Worm (Caenorhabditis elegans): ENCODE results near the gene Y41C4A.32.
A peak's percentile ranks its signal among the peaks of the same experiment; 100 is the strongest.

Y41C4A.32 gene

ce11 chrIII:11721405-11721804 is at the start of gene Y41C4A.32:
Gene Y41C4A.32 (plus strand): TSS chrIII:11721706.
- TF ChIP-seq hmbx-1 (tag; optimal IDR thresholded peaks at IDR 0.05) (no peak), aly-1 (tag; optimal IDR thresholded peaks at IDR 0.05) (no peak), pes-1 (GFP tag; IDR thresholded peaks at IDR 0.05) (no peak)

ce11 chrIII:11680514-11680913 is 41.0 kb upstream of the Y41C4A.32 start:
- no peak for TF ChIP-seq ama-1 (optimal IDR thresholded peaks at IDR 0.05)
- TF ChIP-seq ets-7 (tag; optimal IDR thresholded peaks at IDR 0.05), result no peak
- TF ChIP-seq ceh-13 (GFP tag; optimal IDR thresholded peaks at IDR 0.05), result no peak
- TF ChIP-seq ceh-36 (tag; optimal IDR thresholded peaks at IDR 0.05), result peak; percentile 46

ce11 chrIII:11681461-11682014 is 40.0 kb upstream of the Y41C4A.32 start:
- no peak for TF ChIP-seq flt-1 (GFP tag; IDR thresholded peaks at IDR 0.05)
- TF ChIP-seq ets-7 (tag; optimal IDR thresholded peaks at IDR 0.05), result no peak
- TF ChIP-seq ceh-36 (tag; optimal IDR thresholded peaks at IDR 0.05), result no peak

- TF ChIP-seq ets-7 (tag; optimal IDR thresholded peaks at IDR 0.05), result no peak
These were observed 38.5 kb upstream of the Y41C4A.32 start for ce11 chrIII:11683038-11683437.

- no peak for TF ChIP-seq tra-4 (tag; optimal IDR thresholded peaks at IDR 0.05)
These were observed 37.7 kb upstream of the Y41C4A.32 start for ce11 chrIII:11683790-11684189.

ce11 chrIII:11684770-11685169 is 36.7 kb upstream of the Y41C4A.32 start:
- TF ChIP-seq scrt-1 (GFP tag; IDR thresholded peaks at IDR 0.05) (no peak), tbx-11 (GFP tag; IDR thresholded peaks at IDR 0.05) (no peak), tra-4 (tag; optimal IDR thresholded peaks at IDR 0.05) (no peak), aly-1 (tag; optimal IDR thresholded peaks at IDR 0.05) (no peak), F13C5.2 (tag; optimal IDR thresholded peaks at IDR 0.05) (no peak), ceh-36 (tag; optimal IDR thresholded peaks at IDR 0.05) (no peak), ama-1 (optimal IDR thresholded peaks at IDR 0.05) (no peak), hmg-4 (GFP tag; optimal IDR thresholded peaks at IDR 0.05) (no peak), ets-7 (tag; optimal IDR thresholded peaks at IDR 0.05) (no peak), flt-1 (GFP tag; IDR thresholded peaks at IDR 0.05) (no peak), B0310.2 (tag; optimal IDR thresholded peaks at IDR 0.05) (no peak), pes-1 (GFP tag; IDR thresholded peaks at IDR 0.05) (no peak), tbx-37 (GFP tag; conservative IDR thresholded peaks at IDR 0.05) (no peak)

- TF ChIP-seq hnd-1 (tag; optimal IDR thresholded peaks at IDR 0.05), result no peak
- no peak for TF ChIP-seq hmg-4 (GFP tag; optimal IDR thresholded peaks at IDR 0.05)
- no peak for TF ChIP-seq tbx-11 (GFP tag; IDR thresholded peaks at IDR 0.05)
- TF ChIP-seq sea-1 (GFP tag; conservative IDR thresholded peaks at IDR 0.05), result no peak
- TF ChIP-seq ets-7 (tag; optimal IDR thresholded peaks at IDR 0.05), result no peak
- TF ChIP-seq hmbx-1 (tag; optimal IDR thresholded peaks at IDR 0.05), result no peak
- no peak for TF ChIP-seq ama-1 (optimal IDR thresholded peaks at IDR 0.05)
- TF ChIP-seq pes-1 (GFP tag; IDR thresholded peaks at IDR 0.05), result no peak
- no peak for TF ChIP-seq ceh-36 (tag; optimal IDR thresholded peaks at IDR 0.05)
- no peak for TF ChIP-seq B0310.2 (tag; optimal IDR thresholded peaks at IDR 0.05)
- no peak for TF ChIP-seq scrt-1 (GFP tag; IDR thresholded peaks at IDR 0.05)
- no peak for TF ChIP-seq ceh-13 (GFP tag; optimal IDR thresholded peaks at IDR 0.05)
- no peak for TF ChIP-seq aly-1 (tag; optimal IDR thresholded peaks at IDR 0.05)
- no peak for TF ChIP-seq F13C5.2 (tag; optimal IDR thresholded peaks at IDR 0.05)
- TF ChIP-seq tra-4 (tag; optimal IDR thresholded peaks at IDR 0.05), result no peak
- no peak for TF ChIP-seq tbx-37 (GFP tag; conservative IDR thresholded peaks at IDR 0.05)
- TF ChIP-seq flt-1 (GFP tag; IDR thresholded peaks at IDR 0.05), result no peak
These were observed 32.2 kb upstream of the Y41C4A.32 start for ce11 chrIII:11689303-11689702.

ce11 chrIII:11689887-11690286 is 31.6 kb upstream of the Y41C4A.32 start:
- no peak for TF ChIP-seq ama-1 (optimal IDR thresholded peaks at IDR 0.05)
- no peak for TF ChIP-seq tra-4 (tag; optimal IDR thresholded peaks at IDR 0.05)
- no peak for TF ChIP-seq aly-1 (tag; optimal IDR thresholded peaks at IDR 0.05)
- TF ChIP-seq tbx-11 (GFP tag; IDR thresholded peaks at IDR 0.05), result no peak
- TF ChIP-seq hnd-1 (tag; optimal IDR thresholded peaks at IDR 0.05), result no peak
- no peak for TF ChIP-seq scrt-1 (GFP tag; IDR thresholded peaks at IDR 0.05)
- TF ChIP-seq ets-7 (tag; optimal IDR thresholded peaks at IDR 0.05), result no peak

ce11 chrIII:11692380-11692779 is 29.1 kb upstream of the Y41C4A.32 start:
- TF ChIP-seq scrt-1 (GFP tag; IDR thresholded peaks at IDR 0.05), result no peak
- no peak for TF ChIP-seq ceh-36 (tag; optimal IDR thresholded peaks at IDR 0.05)
- TF ChIP-seq hmg-4 (GFP tag; optimal IDR thresholded peaks at IDR 0.05), result no peak
- no peak for TF ChIP-seq sea-1 (GFP tag; conservative IDR thresholded peaks at IDR 0.05)
- no peak for TF ChIP-seq tbx-37 (GFP tag; conservative IDR thresholded peaks at IDR 0.05)

ce11 chrIII:11694506-11694947 is 27.0 kb upstream of the Y41C4A.32 start:
- TF ChIP-seq F13C5.2 (tag; optimal IDR thresholded peaks at IDR 0.05) (no peak), hmbx-1 (tag; optimal IDR thresholded peaks at IDR 0.05) (no peak), scrt-1 (GFP tag; IDR thresholded peaks at IDR 0.05) (0 out of 2 replicates have a peak, but pooled peaks have one; percentile 9)
